Fruit fly (Drosophila melanogaster): ENCODE measurements around the gene CG34133.

DNA sequence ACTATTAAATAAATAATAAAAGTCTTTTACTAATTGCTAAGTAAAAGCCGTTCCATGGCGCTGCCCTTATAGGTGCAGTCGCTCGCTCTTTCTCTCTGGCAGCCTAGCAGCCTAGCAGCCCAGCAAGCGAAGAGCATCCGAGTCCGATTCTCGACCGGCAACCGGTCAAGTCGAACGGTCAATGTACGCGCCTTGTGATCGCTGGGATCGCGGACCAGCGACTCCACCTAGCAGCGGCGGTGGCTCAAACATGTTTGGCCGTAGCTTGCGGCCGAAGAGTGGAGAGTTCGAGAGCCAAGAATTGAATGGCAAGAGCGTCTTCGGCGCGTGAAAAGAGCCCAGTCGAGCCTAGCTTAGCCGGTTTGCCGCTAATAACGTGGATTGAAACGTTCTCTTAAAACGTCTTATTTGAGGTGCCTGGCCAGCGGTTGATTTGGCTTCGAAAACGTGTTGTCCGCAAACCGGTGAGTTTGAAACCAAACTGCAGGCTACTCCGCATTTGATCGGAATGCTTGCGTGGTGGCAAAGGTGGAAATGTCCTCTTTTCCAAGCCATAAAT lies 39.9 kb upstream of the CG34133 start:
- no peak for TF ChIP-seq CG10654 (GFP tag; optimal IDR thresholded peaks at IDR 0.05)
- TF ChIP-seq CG4707 (GFP tag; optimal IDR thresholded peaks at IDR 0.05): no peak
- TF ChIP-seq Dref (GFP tag; IDR thresholded peaks at IDR 0.05): no peak
- TF ChIP-seq lmd (GFP tag; IDR thresholded peaks at IDR 0.05): no peak
- no peak for TF ChIP-seq kah (GFP tag; optimal IDR thresholded peaks at IDR 0.05)
- no peak for TF ChIP-seq CG12391 (tag; optimal IDR thresholded peaks at IDR 0.05)
- TF ChIP-seq lola (GFP tag; optimal IDR thresholded peaks at IDR 0.05): no peak
- peak; percentile 20 for TF ChIP-seq Blimp-1 (GFP tag; optimal IDR thresholded peaks at IDR 0.05)
- no peak for TF ChIP-seq cato (GFP tag; optimal IDR thresholded peaks at IDR 0.05; ENCODE audit: borderline replicate concordance)
- TF ChIP-seq CG30403 (GFP tag; optimal IDR thresholded peaks at IDR 0.05): no peak
- no peak for TF ChIP-seq CG7987 (GFP tag; optimal IDR thresholded peaks at IDR 0.05)
- TF ChIP-seq Taf1 (GFP tag; IDR thresholded peaks at IDR 0.05): no peak
